Worm (Caenorhabditis elegans): ENCODE results near the gene F36H5.8.

DNA sequence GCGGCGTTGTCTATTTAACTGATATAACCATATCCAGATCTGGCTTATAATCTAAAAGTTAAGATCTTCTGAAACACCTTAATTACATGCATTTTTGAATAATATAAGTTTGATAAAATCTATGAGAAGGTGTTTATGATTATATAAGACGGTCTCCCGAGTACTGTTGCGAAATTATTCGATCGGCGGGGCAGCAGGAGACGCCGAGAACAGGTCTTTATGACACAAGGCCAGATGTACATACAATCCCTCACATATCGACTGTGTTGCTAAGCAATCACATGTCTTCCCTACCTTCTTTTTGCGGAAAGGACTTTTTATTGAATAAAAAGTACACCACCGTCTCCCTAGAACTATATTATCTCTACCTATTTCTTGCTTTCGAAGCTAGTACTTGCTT, 6.1 kb upstream of the F36H5.8 start, which contains the start of gene fbxb-53:
- TF ChIP-seq ceh-31 (tag; optimal IDR thresholded peaks at IDR 0.05) = no peak
- TF ChIP-seq ama-1 (optimal IDR thresholded peaks at IDR 0.05) = no peak
- TF ChIP-seq fkh-10 (GFP tag; optimal IDR thresholded peaks at IDR 0.05) = no peak
- no peak for TF ChIP-seq hlh-30 (tag; optimal IDR thresholded peaks at IDR 0.05; ENCODE audit: insufficient read depth)
- TF ChIP-seq sdc-2 (tag; optimal IDR thresholded peaks at IDR 0.05) = no peak
- no peak for TF ChIP-seq lim-6 (tag; optimal IDR thresholded peaks at IDR 0.05)
- TF ChIP-seq ceh-14 (tag; optimal IDR thresholded peaks at IDR 0.05) = no peak
